Worm (Caenorhabditis elegans): ENCODE results near the gene M04D8.5.

M04D8.5 gene

ce11 chrIII:9991324-9991723 lies 41.8 kb downstream of the M04D8.5 start (continued):
- TF ChIP-seq nhr-11 (tag; optimal IDR thresholded peaks at IDR 0.05) (no peak), elt-3 (tag; optimal IDR thresholded peaks at IDR 0.05) (no peak)

ce11 chrIII:9988352-9988751 lies 44.8 kb downstream of the M04D8.5 start, which contains the start of gene C05B5.1:
C05B5.1 (minus strand) TSS chrIII:9988452.
- TF ChIP-seq snpc-4 (tag; optimal IDR thresholded peaks at IDR 0.05), result no peak

ce11 chrIII:9986827-9987429 lies 46.2 kb downstream of the M04D8.5 start, which contains the start of gene C05B5.12:
C05B5.12 (plus strand) TSS chrIII:9987379.
- TF ChIP-seq nhr-129 (tag; optimal IDR thresholded peaks at IDR 0.05), result peak; percentile 39
- no peak for TF ChIP-seq blmp-1 (tag; optimal IDR thresholded peaks at IDR 0.05; ENCODE audit: insufficient read depth)

ce11 chrIII:9985542-9985941 lies 47.6 kb downstream of the M04D8.5 start:
- TF ChIP-seq mab-5 (tag; optimal IDR thresholded peaks at IDR 0.05), result peak; percentile 74
- TF ChIP-seq ceh-16 (tag; optimal IDR thresholded peaks at IDR 0.05), result no peak
- peak; percentile 95 for TF ChIP-seq unc-55 (GFP tag; optimal IDR thresholded peaks at IDR 0.05)
- no peak for TF ChIP-seq lsy-2 (tag; optimal IDR thresholded peaks at IDR 0.05)

- TF ChIP-seq R02D3.7 (tag; optimal IDR thresholded peaks at IDR 0.05) (no peak), nhr-12 (tag; optimal IDR thresholded peaks at IDR 0.05) (no peak), ZK546.5 (tag; optimal IDR thresholded peaks at IDR 0.05) (no peak), snpc-4 (tag; optimal IDR thresholded peaks at IDR 0.05) (no peak), alr-1 (tag; optimal IDR thresholded peaks at IDR 0.05) (no peak), Y55F3AM.14 (GFP tag; optimal IDR thresholded peaks at IDR 0.05) (no peak), crh-2 (tag; optimal IDR thresholded peaks at IDR 0.05) (no peak), unc-62 (GFP tag; optimal IDR thresholded peaks at IDR 0.05) (no peak), ztf-11 (tag; optimal IDR thresholded peaks at IDR 0.05) (no peak)
These were observed 48.5 kb downstream of the M04D8.5 start for ce11 chrIII:9984604-9985003.

Data from whole organism, L2 larva.